Worm (Caenorhabditis elegans) whole organism, L2 larva: Measurements from ENCODE around the gene C16D9.5.

Experiments
- R02D3.7 ChIP-seq: fragments of 150-350 bp; optimal IDR thresholded peaks from 2 replicates; lab custom pipeline; 2014; ENCODE audit warnings: missing biosample characterization, missing genetic modification characterization
- ZK546.5 ChIP-seq: sonication (generic microtip); optimal IDR thresholded peaks from 2 replicates; lab custom pipeline; 2017; ENCODE audit warnings: missing biosample characterization, missing genetic modification characterization
- aly-2 ChIP-seq: fragments of 150-350 bp; optimal IDR thresholded peaks from 2 replicates; lab custom pipeline; 2014; ENCODE audit warnings: missing biosample characterization, missing genetic modification characterization
- ama-1 ChIP-seq: fragments of 150-350 bp; optimal IDR thresholded peaks from 2 replicates; lab custom pipeline; 2018; ENCODE audit warnings: inconsistent platforms
- dmd-4 ChIP-seq: sonication (generic microtip); optimal IDR thresholded peaks from 2 replicates; lab custom pipeline; 2017; ENCODE audit warnings: missing biosample characterization, missing genetic modification characterization
- fos-1 ChIP-seq: fragments of 150-350 bp; optimal IDR thresholded peaks from 2 replicates; lab custom pipeline; 2014; ENCODE audit warnings: missing biosample characterization, missing genetic modification characterization
- lin-11 ChIP-seq: fragments of 150-350 bp; sonication (generic microtip); optimal IDR thresholded peaks from 2 replicates; lab custom pipeline; 2014; ENCODE audit warnings: missing biosample characterization, missing genetic modification characterization, inconsistent platforms, mixed read lengths
- mdl-1 ChIP-seq, 2 experiments: fragments of 150-350 bp in 1 of 2; sonication (generic microtip) in 1 of 2; optimal IDR thresholded peaks; 2 replicates each; lab custom pipeline; 2017; ENCODE audit warnings: missing biosample characterization in 2 of 2, missing genetic modification characterization in 2 of 2
- nhr-11 ChIP-seq: fragments of 150-350 bp; optimal IDR thresholded peaks from 2 replicates; lab custom pipeline; 2014; ENCODE audit warnings: missing biosample characterization, missing genetic modification characterization
- nhr-23 ChIP-seq: fragments of 150-350 bp; optimal IDR thresholded peaks from 2 replicates; lab custom pipeline; 2014; ENCODE audit warnings: missing biosample characterization, missing genetic modification reagents, missing genetic modification characterization
- skn-1 ChIP-seq: sonication (generic microtip); optimal IDR thresholded peaks from 2 replicates; lab custom pipeline; 2017; ENCODE audit warnings: missing biosample characterization, missing genetic modification characterization
- snpc-4 ChIP-seq: fragments of 150-350 bp; optimal IDR thresholded peaks from 2 replicates; lab custom pipeline; 2014; ENCODE audit warnings: missing biosample characterization, missing genetic modification characterization
- ztf-11 ChIP-seq: sonication (generic microtip); optimal IDR thresholded peaks from 2 replicates; lab custom pipeline; 2017; ENCODE audit warnings: missing biosample characterization, missing genetic modification characterization

ce11 chrV:8253946-8254345 is 8.6 kb upstream of the C16D9.5 start:
- TF ChIP-seq mdl-1 (tag; optimal IDR thresholded peaks at IDR 0.05; lab: Kevin White, UChicago) (no peak), nhr-23 (tag; lab: Kevin White, UChicago) (no peak), snpc-4 (tag; lab: Kevin White, UChicago) (no peak), ZK546.5 (no peak), fos-1 (tag; lab: Kevin White, UChicago) (no peak), ztf-11 (no peak), aly-2 (tag; lab: Kevin White, UChicago) (no peak), R02D3.7 (tag; lab: Kevin White, UChicago) (no peak), ama-1 (lab: Kevin White, UChicago) (no peak), dmd-4 (tag; lab: Kevin White, UChicago) (no peak), skn-1 (tag; lab: Kevin White, UChicago) (no peak), lin-11 (no peak), nhr-11 (tag; lab: Kevin White, UChicago) (no peak)
